Fruit fly (Drosophila melanogaster): ENCODE results near the gene gudu.

dm6 chr2L:7424282-7424905 is 36.1 kb downstream of the gudu start:
- no peak for TF ChIP-seq h (optimal IDR thresholded peaks at IDR 0.05)
- no peak for TF ChIP-seq psq (optimal IDR thresholded peaks at IDR 0.05)

Data from Kc167 (cell line).